Worm (Caenorhabditis elegans): ENCODE results near the gene wdr-31.
A peak's percentile ranks its signal among the peaks of the same experiment; 100 is the strongest.

The wdr-31 gene

ce11 chrII:2710919-2711318 is 24.2 kb downstream of the wdr-31 start, which contains the start of gene T05A8.2:
Gene T05A8.2, minus strand, starts transcription at chrII:2711019.
- TF ChIP-seq nhr-77 (tag; optimal IDR thresholded peaks at IDR 0.05): no peak
- no peak for TF ChIP-seq nhr-237 (tag; optimal IDR thresholded peaks at IDR 0.05)
- no peak for TF ChIP-seq ceh-16 (tag; optimal IDR thresholded peaks at IDR 0.05)
- no peak for TF ChIP-seq ztf-4 (tag; optimal IDR thresholded peaks at IDR 0.05)
- no peak for TF ChIP-seq mab-5 (tag; optimal IDR thresholded peaks at IDR 0.05)
- TF ChIP-seq sma-3 (GFP tag; optimal IDR thresholded peaks at IDR 0.05): no peak
- no peak for TF ChIP-seq ceh-82 (tag; optimal IDR thresholded peaks at IDR 0.05)
- TF ChIP-seq aly-2 (tag; optimal IDR thresholded peaks at IDR 0.05): no peak
- TF ChIP-seq Y55F3AM.14 (GFP tag; optimal IDR thresholded peaks at IDR 0.05): no peak
- TF ChIP-seq ztf-1 (GFP tag; conservative IDR thresholded peaks at IDR 0.05): no peak
- TF ChIP-seq unc-62 (GFP tag; optimal IDR thresholded peaks at IDR 0.05): no peak
- no peak for TF ChIP-seq nhr-21 (tag; optimal IDR thresholded peaks at IDR 0.05)
- TF ChIP-seq gmeb-1 (tag; optimal IDR thresholded peaks at IDR 0.05): no peak
- TF ChIP-seq lin-13 (GFP tag; optimal IDR thresholded peaks at IDR 0.05): no peak
- TF ChIP-seq fos-1 (tag; optimal IDR thresholded peaks at IDR 0.05): no peak
- no peak for TF ChIP-seq peb-1 (tag; optimal IDR thresholded peaks at IDR 0.05)
- TF ChIP-seq sem-4 (tag; optimal IDR thresholded peaks at IDR 0.05): no peak
- no peak for TF ChIP-seq skn-1 (tag; optimal IDR thresholded peaks at IDR 0.05)
- TF ChIP-seq nhr-10 (tag; optimal IDR thresholded peaks at IDR 0.05): no peak
- no peak for TF ChIP-seq nhr-23 (tag; optimal IDR thresholded peaks at IDR 0.05)

ce11 chrII:2709942-2710341 is 25.1 kb downstream of the wdr-31 start, which contains the start of gene T05A8.1:
Gene T05A8.1, minus strand, starts transcription at chrII:2710042.
- TF ChIP-seq ztf-1 (GFP tag; conservative IDR thresholded peaks at IDR 0.05): no peak
- TF ChIP-seq mbf-1 (tag; optimal IDR thresholded peaks at IDR 0.05): no peak
- no peak for TF ChIP-seq F13H6.1 (tag; optimal IDR thresholded peaks at IDR 0.05)
- no peak for TF ChIP-seq nhr-21 (tag; optimal IDR thresholded peaks at IDR 0.05)
- no peak for TF ChIP-seq aly-2 (tag; optimal IDR thresholded peaks at IDR 0.05)
- TF ChIP-seq nhr-23 (tag; optimal IDR thresholded peaks at IDR 0.05): no peak
- TF ChIP-seq mdl-1 (tag; optimal IDR thresholded peaks at IDR 0.05): no peak
- TF ChIP-seq ceh-82 (tag; optimal IDR thresholded peaks at IDR 0.05): no peak
- no peak for TF ChIP-seq lin-11 (tag; optimal IDR thresholded peaks at IDR 0.05)
- no peak for TF ChIP-seq snpc-4 (tag; optimal IDR thresholded peaks at IDR 0.05)
- TF ChIP-seq sma-3 (GFP tag; optimal IDR thresholded peaks at IDR 0.05): no peak
- TF ChIP-seq nhr-77 (tag; optimal IDR thresholded peaks at IDR 0.05): no peak
- no peak for TF ChIP-seq sma-9 (GFP tag; optimal IDR thresholded peaks at IDR 0.05)
- no peak for TF ChIP-seq sma-9 (tag; optimal IDR thresholded peaks at IDR 0.05)
- no peak for TF ChIP-seq elt-1 (tag; optimal IDR thresholded peaks at IDR 0.05)
- TF ChIP-seq ztf-4 (tag; optimal IDR thresholded peaks at IDR 0.05): no peak
- no peak for TF ChIP-seq fos-1 (tag; optimal IDR thresholded peaks at IDR 0.05)
- no peak for TF ChIP-seq ZK546.5 (tag; optimal IDR thresholded peaks at IDR 0.05)

- TF ChIP-seq nhr-129 (tag; optimal IDR thresholded peaks at IDR 0.05) (peak; percentile 45), nhr-77 (tag; optimal IDR thresholded peaks at IDR 0.05) (no peak), sma-9 (GFP tag; optimal IDR thresholded peaks at IDR 0.05) (peak; percentile 37), sma-9 (tag; optimal IDR thresholded peaks at IDR 0.05) (no peak), aly-2 (tag; optimal IDR thresholded peaks at IDR 0.05) (no peak), R02D3.7 (tag; optimal IDR thresholded peaks at IDR 0.05) (no peak), unc-55 (GFP tag; optimal IDR thresholded peaks at IDR 0.05) (peak; percentile 48), ztf-1 (GFP tag; conservative IDR thresholded peaks at IDR 0.05) (no peak), C34F6.9 (tag; optimal IDR thresholded peaks at IDR 0.05) (peak; percentile 13), egl-27 (tag; optimal IDR thresholded peaks at IDR 0.05) (no peak), elt-1 (tag; optimal IDR thresholded peaks at IDR 0.05) (no peak)
Measured at ce11 chrII:2707872-2708271, 27.2 kb downstream of the wdr-31 start, which contains the start of gene Y47G7B.2. Gene Y47G7B.2, minus strand, starts transcription at chrII:2708014.

- TF ChIP-seq dmd-4 (tag; optimal IDR thresholded peaks at IDR 0.05) (no peak), aly-2 (tag; optimal IDR thresholded peaks at IDR 0.05) (no peak)
Measured at ce11 chrII:2705200-2705599, 29.9 kb downstream of the wdr-31 start, which contains the start of gene srh-128. Gene srh-128, minus strand, starts transcription at chrII:2705300.

ce11 chrII:2702757-2703156 is 32.3 kb downstream of the wdr-31 start, which contains the start of gene sri-60:
Gene sri-60, minus strand, starts transcription at chrII:2702857.
- no peak for TF ChIP-seq ama-1 (optimal IDR thresholded peaks at IDR 0.05)
- no peak for TF ChIP-seq lsy-2 (tag; optimal IDR thresholded peaks at IDR 0.05)
- TF ChIP-seq ZK546.5 (tag; optimal IDR thresholded peaks at IDR 0.05): no peak
- TF ChIP-seq unc-55 (GFP tag; optimal IDR thresholded peaks at IDR 0.05): no peak
- no peak for TF ChIP-seq nhr-10 (tag; optimal IDR thresholded peaks at IDR 0.05)
- no peak for TF ChIP-seq aly-2 (tag; optimal IDR thresholded peaks at IDR 0.05)
- no peak for TF ChIP-seq nhr-25 (tag; optimal IDR thresholded peaks at IDR 0.05)
- no peak for TF ChIP-seq egl-27 (tag; optimal IDR thresholded peaks at IDR 0.05)
- TF ChIP-seq nhr-12 (tag; optimal IDR thresholded peaks at IDR 0.05): no peak
- no peak for TF ChIP-seq zag-1 (tag; optimal IDR thresholded peaks at IDR 0.05)
- no peak for TF ChIP-seq skn-1 (tag; optimal IDR thresholded peaks at IDR 0.05)

All from whole organism, L2 larva.